Worm (Caenorhabditis elegans): ENCODE results near the gene ifb-2.

DNA sequence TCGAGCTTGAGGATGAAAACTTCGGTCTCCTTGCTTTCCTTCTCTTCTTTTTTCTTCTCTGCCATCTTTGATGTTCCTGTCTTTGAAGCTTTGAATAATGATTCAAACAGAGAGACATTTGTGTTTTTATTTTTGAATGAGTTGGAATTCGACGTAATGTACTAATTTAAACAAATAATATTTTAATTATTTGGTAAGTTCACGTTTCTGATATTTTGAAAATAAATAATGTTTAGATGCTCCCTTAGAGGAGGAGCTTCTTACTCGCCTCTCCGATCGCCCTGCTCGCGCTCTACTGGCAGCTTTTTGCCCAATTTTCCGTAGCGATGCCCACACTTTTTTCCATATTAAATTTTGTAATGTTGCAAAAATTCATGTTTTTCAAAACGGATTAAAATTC is 51.1 kb downstream of the ifb-2 start, which contains the start of the genes K05F1.9 and K05F1.1:
- TF ChIP-seq ceh-82 (tag; optimal IDR thresholded peaks at IDR 0.05) (no peak), fkh-2 (tag; optimal IDR thresholded peaks at IDR 0.05) (no peak), unc-62 (GFP tag; optimal IDR thresholded peaks at IDR 0.05) (no peak), aly-2 (tag; optimal IDR thresholded peaks at IDR 0.05) (no peak), unc-39 (tag; optimal IDR thresholded peaks at IDR 0.05) (no peak), ZK546.5 (tag; optimal IDR thresholded peaks at IDR 0.05) (no peak), ceh-9 (tag; optimal IDR thresholded peaks at IDR 0.05) (no peak), zag-1 (tag; optimal IDR thresholded peaks at IDR 0.05) (no peak), ztf-11 (tag; optimal IDR thresholded peaks at IDR 0.05) (no peak), nhr-11 (tag; optimal IDR thresholded peaks at IDR 0.05) (no peak), egl-27 (tag; optimal IDR thresholded peaks at IDR 0.05) (no peak), snpc-4 (tag; optimal IDR thresholded peaks at IDR 0.05) (no peak), nhr-43 (tag; optimal IDR thresholded peaks at IDR 0.05; ENCODE audit: poor library complexity, severe bottlenecking) (no peak)

Measured in whole organism, L3 larva.